Fruit fly (Drosophila melanogaster) whole organism, prepupa: ENCODE measurements around the gene CG13042.

Experiments used
- Blimp-1 ChIP-seq: fragments of 200-800 bp; sonication (Bioruptor generic); optimal IDR thresholded peaks from 3 replicates; lab custom pipeline; 2017; ENCODE audit warnings: missing biosample characterization, missing genetic modification characterization, mild to moderate bottlenecking, moderate library complexity, missing genetic modification reagents
- CG10631 ChIP-seq: fragments of 200-800 bp; sonication (Bioruptor generic); optimal IDR thresholded peaks from 2 replicates; lab custom pipeline; 2016; ENCODE audit warnings: missing biosample characterization, missing genetic modification characterization
- CG11294 ChIP-seq: fragments of 200-800 bp; sonication (Bioruptor generic); IDR thresholded peaks from 2 replicates; pipeline ENCODE4 v1.3.6; 2022; ENCODE audit warnings: missing biosample characterization, missing genetic modification characterization
- CG11762 ChIP-seq: fragments of 200-800 bp; sonication (Bioruptor generic); optimal IDR thresholded peaks from 3 replicates; lab custom pipeline; 2016; ENCODE audit warnings: missing biosample characterization, missing genetic modification characterization; ENCODE audit not compliant: insufficient read depth
- CG11902 ChIP-seq: fragments of 200-800 bp; sonication (Bioruptor generic); optimal IDR thresholded peaks from 3 replicates; lab custom pipeline; 2016; ENCODE audit warnings: missing biosample characterization, missing genetic modification characterization
- CG15336 ChIP-seq: fragments of 200-800 bp; sonication (Bioruptor generic); IDR thresholded peaks from 2 replicates; pipeline ENCODE4 v1.3.6; 2022; ENCODE audit warnings: missing biosample characterization, missing genetic modification characterization
- CG1621 ChIP-seq: fragments of 200-800 bp; sonication (Bioruptor generic); optimal IDR thresholded peaks from 3 replicates; lab custom pipeline; 2018; ENCODE audit warnings: missing biosample characterization, mild to moderate bottlenecking, missing genetic modification characterization
- CG3032 ChIP-seq: fragments of 200-800 bp; optimal IDR thresholded peaks from 2 replicates; lab custom pipeline; 2019; ENCODE audit warnings: missing biosample characterization, mild to moderate bottlenecking, missing genetic modification characterization, moderate library complexity
- CG31627 ChIP-seq: fragments of 200-800 bp; sonication (Bioruptor generic); optimal IDR thresholded peaks from 3 replicates; lab custom pipeline; 2016; ENCODE audit warnings: missing biosample characterization, missing genetic modification characterization
- CG34406 ChIP-seq: fragments of 200-800 bp; sonication (Bioruptor generic); optimal IDR thresholded peaks from 3 replicates; lab custom pipeline; 2016; ENCODE audit warnings: missing biosample characterization, missing genetic modification characterization
- CG4318 ChIP-seq: fragments of 200-800 bp; sonication (Bioruptor generic); optimal IDR thresholded peaks from 3 replicates; lab custom pipeline; 2017; ENCODE audit warnings: missing biosample characterization, mild to moderate bottlenecking, missing genetic modification characterization
- CG6163 ChIP-seq: fragments of 200-800 bp; sonication (Bioruptor generic); IDR thresholded peaks from 3 replicates; pipeline ENCODE4 v1.3.6; 2022; ENCODE audit warnings: missing biosample characterization, missing genetic modification characterization
- CG6276 ChIP-seq: fragments of 200-800 bp; sonication (Bioruptor generic); optimal IDR thresholded peaks from 2 replicates; lab custom pipeline; 2017; ENCODE audit warnings: missing biosample characterization, mild to moderate bottlenecking, missing genetic modification characterization
- CG6808 ChIP-seq: fragments of 200-800 bp; sonication (Bioruptor generic); optimal IDR thresholded peaks from 3 replicates; lab custom pipeline; 2017; ENCODE audit warnings: missing biosample characterization, missing genetic modification characterization, mild to moderate bottlenecking, moderate library complexity, missing genetic modification reagents
- CG7368 ChIP-seq: fragments of 200-800 bp; sonication (Bioruptor generic); optimal IDR thresholded peaks from 3 replicates; lab custom pipeline; 2016; ENCODE audit warnings: missing biosample characterization, missing genetic modification characterization
- CG8119 ChIP-seq: fragments of 200-800 bp; sonication (Bioruptor generic); IDR thresholded peaks from 3 replicates; pipeline ENCODE4 v1.3.6; 2022; ENCODE audit warnings: missing biosample characterization, missing genetic modification characterization
- CG8319 ChIP-seq: fragments of 200-800 bp; sonication (Bioruptor generic); optimal IDR thresholded peaks from 3 replicates; lab custom pipeline; 2016; ENCODE audit warnings: missing biosample characterization, missing genetic modification characterization
- CG8632 ChIP-seq: fragments of 200-800 bp; sonication (Bioruptor generic); optimal IDR thresholded peaks from 3 replicates; lab custom pipeline; 2016; ENCODE audit warnings: missing biosample characterization, missing genetic modification characterization
- Eip75B ChIP-seq: fragments of 200-800 bp; sonication (Bioruptor generic); optimal IDR thresholded peaks from 3 replicates; lab custom pipeline; 2016; ENCODE audit warnings: missing biosample characterization, missing genetic modification characterization
- Eip78C ChIP-seq: fragments of 200-800 bp; sonication (Bioruptor generic); peaks from one replicate; lab custom pipeline; 2016; ENCODE audit warnings: missing biosample characterization, missing genetic modification characterization
- Ets96B ChIP-seq: fragments of 200-800 bp; optimal IDR thresholded peaks from 2 replicates; lab custom pipeline; 2019; ENCODE audit warnings: missing biosample characterization, mild to moderate bottlenecking, missing genetic modification characterization, moderate library complexity
- Gug ChIP-seq: fragments of 200-800 bp; sonication (Bioruptor generic); IDR thresholded peaks from 2 replicates; pipeline ENCODE4 v1.3.6; 2022; ENCODE audit warnings: missing biosample characterization, missing genetic modification characterization
- Hr38 ChIP-seq: sonication (Bioruptor generic); optimal IDR thresholded peaks from 2 replicates; lab custom pipeline; 2016; ENCODE audit warnings: missing biosample characterization, missing genetic modification characterization
- Hr39 ChIP-seq: fragments of 200-800 bp; sonication (Bioruptor generic); optimal IDR thresholded peaks from 2 replicates; lab custom pipeline; 2016; ENCODE audit warnings: missing biosample characterization, missing genetic modification characterization
- Met ChIP-seq: fragments of 200-800 bp; sonication (Bioruptor generic); optimal IDR thresholded peaks from 3 replicates; lab custom pipeline; 2016; ENCODE audit warnings: missing biosample characterization, missing genetic modification characterization
- Smox ChIP-seq: fragments of 200-800 bp; sonication (Bioruptor generic); optimal IDR thresholded peaks from 3 replicates; lab custom pipeline; 2016; ENCODE audit warnings: missing biosample characterization, missing genetic modification characterization
- Sox102F ChIP-seq: fragments of 200-800 bp; sonication (Bioruptor generic); optimal IDR thresholded peaks from 2 replicates; lab custom pipeline; 2016; ENCODE audit warnings: missing biosample characterization, mild to moderate bottlenecking, missing genetic modification characterization
- Sox14 ChIP-seq: fragments of 200-800 bp; sonication (Bioruptor generic); optimal IDR thresholded peaks from 3 replicates; lab custom pipeline; 2016; ENCODE audit warnings: missing biosample characterization, missing genetic modification characterization
- Sox15 ChIP-seq: fragments of 200-800 bp; sonication (Bioruptor generic); optimal IDR thresholded peaks from 3 replicates; lab custom pipeline; 2016; ENCODE audit warnings: missing biosample characterization, missing genetic modification characterization
- achi ChIP-seq: fragments of 200-800 bp; sonication (Bioruptor generic); optimal IDR thresholded peaks from 3 replicates; lab custom pipeline; 2016; ENCODE audit warnings: missing biosample characterization, missing genetic modification characterization
- acj6 ChIP-seq: fragments of 200-800 bp; sonication (Bioruptor generic); optimal IDR thresholded peaks from 3 replicates; lab custom pipeline; 2016; ENCODE audit warnings: missing biosample characterization, missing genetic modification characterization
- cyc ChIP-seq: fragments of 200-800 bp; sonication (Bioruptor generic); optimal IDR thresholded peaks from 3 replicates; lab custom pipeline; 2016; ENCODE audit warnings: missing biosample characterization, missing genetic modification characterization
- dac ChIP-seq: fragments of 200-800 bp; sonication (Bioruptor generic); optimal IDR thresholded peaks from 2 replicates; lab custom pipeline; 2017; ENCODE audit warnings: missing biosample characterization, mild to moderate bottlenecking, missing genetic modification characterization
- eg ChIP-seq: fragments of 200-800 bp; sonication (Bioruptor generic); IDR thresholded peaks from 3 replicates; pipeline ENCODE4 v1.3.6; 2022; ENCODE audit warnings: missing biosample characterization, missing genetic modification characterization
- fd59A ChIP-seq: fragments of 200-800 bp; sonication (Bioruptor generic); optimal IDR thresholded peaks from 2 replicates; lab custom pipeline; 2017; ENCODE audit warnings: missing biosample characterization, mild to moderate bottlenecking, missing genetic modification characterization, missing genetic modification reagents
- fd85E ChIP-seq: fragments of 200-800 bp; sonication (Bioruptor generic); optimal IDR thresholded peaks from 3 replicates; lab custom pipeline; 2016; ENCODE audit warnings: missing biosample characterization, missing genetic modification characterization
- fkh ChIP-seq: fragments of 200-800 bp; sonication (Bioruptor generic); optimal IDR thresholded peaks from 3 replicates; lab custom pipeline; 2017; ENCODE audit warnings: missing biosample characterization, mild to moderate bottlenecking, missing genetic modification characterization, moderate library complexity
- net ChIP-seq: fragments of 200-800 bp; sonication (Bioruptor generic); optimal IDR thresholded peaks from 3 replicates; lab custom pipeline; 2016; ENCODE audit warnings: missing biosample characterization, missing genetic modification characterization
- salr ChIP-seq, 2 experiments: fragments of 200-800 bp; sonication (Bioruptor generic); optimal IDR thresholded peaks; 3 replicates each; lab custom pipeline; 2016 to 2018; ENCODE audit warnings: missing biosample characterization in 2 of 2, missing genetic modification characterization in 2 of 2, mild to moderate bottlenecking in 1 of 2
- svp ChIP-seq: fragments of 200-800 bp; sonication (Bioruptor generic); peaks from one replicate; lab custom pipeline; 2016; ENCODE audit warnings: missing biosample characterization, missing genetic modification characterization
- vri ChIP-seq: fragments of 200-800 bp; sonication (Bioruptor generic); optimal IDR thresholded peaks from 3 replicates; lab custom pipeline; 2016; ENCODE audit warnings: missing biosample characterization, mild to moderate bottlenecking, missing genetic modification characterization

CG13042 gene

dm6 chr3L:16331633-16332032 lies 23.4 kb upstream of the CG13042 start, which contains the start of gene retinin:
TSS of gene retinin (plus strand) at chr3L:16331933.
- TF ChIP-seq cyc = no peak
- no peak for TF ChIP-seq Sox15 (GFP tag; lab: Kevin White, UChicago)
- TF ChIP-seq Sox14 (GFP tag; lab: Kevin White, UChicago) = no peak
- no peak for TF ChIP-seq net (GFP tag; lab: Kevin White, UChicago)
- TF ChIP-seq acj6 (GFP tag; lab: Kevin White, UChicago) = no peak
- TF ChIP-seq Hr38 (GFP tag; lab: Kevin White, UChicago) = no peak
- TF ChIP-seq CG6276 (GFP tag; lab: Kevin White, UChicago) = no peak
- TF ChIP-seq eg (GFP tag; lab: Robert Waterston, UW) = no peak
- no peak for TF ChIP-seq CG1621
- no peak for TF ChIP-seq CG8319 (GFP tag; lab: Kevin White, UChicago)
- TF ChIP-seq Eip75B = no peak
- no peak for TF ChIP-seq Sox102F (GFP tag; lab: Kevin White, UChicago)
- TF ChIP-seq CG8119 = no peak
- TF ChIP-seq CG15336 (GFP tag; lab: Robert Waterston, UW) = no peak
- no peak for TF ChIP-seq Ets96B (tag; lab: Kevin White, UChicago)
- no peak for TF ChIP-seq vri

dm6 chr3L:16330740-16331139 lies 22.5 kb upstream of the CG13042 start, which contains the start of gene CG33060:
TSS of gene CG33060 (plus strand) at chr3L:16331040.
- TF ChIP-seq CG11294 (GFP tag; lab: Robert Waterston, UW) = no peak
- TF ChIP-seq net (GFP tag; lab: Kevin White, UChicago) = no peak

- TF ChIP-seq CG31627 (no peak), dac (GFP tag; lab: Kevin White, UChicago) (no peak), CG15336 (GFP tag; lab: Robert Waterston, UW) (no peak), fd59A (GFP tag; lab: Kevin White, UChicago) (no peak), eg (GFP tag; lab: Robert Waterston, UW) (no peak), fd85E (GFP tag; lab: Kevin White, UChicago) (no peak), Smox (no peak), CG8319 (GFP tag; lab: Kevin White, UChicago) (no peak), Hr38 (GFP tag; lab: Kevin White, UChicago) (no peak), Ets96B (tag; lab: Kevin White, UChicago) (no peak), Eip75B (no peak), CG11902 (GFP tag; lab: Kevin White, UChicago) (no peak), Met (GFP tag; lab: Kevin White, UChicago) (no peak), achi (no peak), net (GFP tag; lab: Kevin White, UChicago) (no peak)
- TF ChIP-seq, all 60 proteins: peak for 0
These were observed 21.2 kb upstream of the CG13042 start, which contains the start of gene CG33061 for dm6 chr3L:16329495-16329894. TSS of gene CG33061 (plus strand) at chr3L:16329795.

dm6 chr3L:16328207-16328891 lies 20.1 kb upstream of the CG13042 start, which contains the start of gene CG13058:
TSS of gene CG13058 (plus strand) at chr3L:16328841.
- TF ChIP-seq CG3032 (tag; lab: Kevin White, UChicago) (peak; percentile 32), Ets96B (tag; lab: Kevin White, UChicago) (peak; percentile 71), Gug (peak; percentile 32; the same call in 1 of the 2 replicates), CG4318 (GFP tag; lab: Kevin White, UChicago) (peak; percentile 78), fkh (GFP tag; lab: Kevin White, UChicago) (peak; percentile 67), CG15336 (GFP tag; lab: Robert Waterston, UW) (peak; percentile 93), Blimp-1 (GFP tag; lab: Kevin White, UChicago) (no peak), CG6808 (GFP tag; lab: Kevin White, UChicago) (peak; percentile 40), CG8119 (peak; percentile 89), Hr38 (GFP tag; lab: Kevin White, UChicago) (peak; percentile 5), CG34406 (GFP tag; lab: Kevin White, UChicago) (no peak), CG7368 (GFP tag; lab: Kevin White, UChicago) (no peak), fd85E (GFP tag; lab: Kevin White, UChicago) (no peak), achi (peak; percentile 61), net (GFP tag; lab: Kevin White, UChicago) (peak; percentile 72), svp (no peak), CG6276 (GFP tag; lab: Kevin White, UChicago) (peak; percentile 79), CG1621 (peak; percentile 15), Met (GFP tag; lab: Kevin White, UChicago) (peak; percentile 9), CG10631 (peak; percentile 37), fd59A (GFP tag; lab: Kevin White, UChicago) (peak; percentile 61), salr (GFP tag; optimal IDR thresholded peaks at IDR 0.05; lab: Kevin White, UChicago) (peak; percentile 42 to 64), Sox14 (GFP tag; lab: Kevin White, UChicago) (peak; percentile 39), CG8632 (GFP tag; lab: Kevin White, UChicago) (peak; percentile 4), CG6163 (GFP tag; lab: Robert Waterston, UW) (0 out of 3 replicates have a peak, but pooled peaks have one; percentile 42), vri (no peak), Hr39 (GFP tag; lab: Kevin White, UChicago) (no peak), Eip78C (GFP tag; lab: Kevin White, UChicago) (peak; percentile 70), CG11762 (peak; percentile 43), eg (GFP tag; lab: Robert Waterston, UW) (peak; percentile 23; the same call in 1 of the 3 replicates), CG11294 (GFP tag; lab: Robert Waterston, UW) (peak; percentile 48; the same call in 1 of the 2 replicates), CG8319 (GFP tag; lab: Kevin White, UChicago) (no peak)
